Worm (Caenorhabditis elegans): ENCODE data around the gene ymel-1.

- TF ChIP-seq pha-4 (GFP tag; IDR thresholded peaks at IDR 0.05) (no peak), pha-4 (tag; optimal IDR thresholded peaks at IDR 0.05) (no peak), lin-13 (GFP tag; optimal IDR thresholded peaks at IDR 0.05) (no peak), lin-15B (tag; optimal IDR thresholded peaks at IDR 0.05) (no peak), daf-19 (GFP tag; conservative IDR thresholded peaks at IDR 0.05) (no peak), fos-1 (tag; optimal IDR thresholded peaks at IDR 0.05) (no peak), ama-1 (optimal IDR thresholded peaks at IDR 0.05) (no peak), lin-1 (GFP tag; IDR thresholded peaks at IDR 0.05) (no peak), nhr-28 (tag; optimal IDR thresholded peaks at IDR 0.05) (no peak), mdt-29 (GFP tag; IDR thresholded peaks at IDR 0.05) (no peak), lin-39 (tag; optimal IDR thresholded peaks at IDR 0.05) (no peak), nhr-6 (tag; optimal IDR thresholded peaks at IDR 0.05) (no peak), dve-1 (tag; optimal IDR thresholded peaks at IDR 0.05; ENCODE audit: insufficient read depth) (no peak), nhr-10 (tag; optimal IDR thresholded peaks at IDR 0.05) (no peak), zag-1 (tag; optimal IDR thresholded peaks at IDR 0.05) (no peak)
These were observed 30.8 kb downstream of the ymel-1 start, which contains the start of gene H04D03.7 for ce11 chrIII:10446730-10447129.

All from whole organism, L4 larva.